Fruit fly (Drosophila melanogaster) whole organism: ENCODE data around the gene CG6418.

Source experiments
- psq ChIP-seq: fragments of >200 bp; optimal IDR thresholded peaks from 2 replicates; lab custom pipeline; 2017
- usp ChIP-seq: fragments of >200 bp; optimal IDR thresholded peaks from 2 replicates; lab custom pipeline; 2017; ENCODE audit warnings: missing biosample characterization, missing genetic modification characterization, mixed read lengths

DNA sequence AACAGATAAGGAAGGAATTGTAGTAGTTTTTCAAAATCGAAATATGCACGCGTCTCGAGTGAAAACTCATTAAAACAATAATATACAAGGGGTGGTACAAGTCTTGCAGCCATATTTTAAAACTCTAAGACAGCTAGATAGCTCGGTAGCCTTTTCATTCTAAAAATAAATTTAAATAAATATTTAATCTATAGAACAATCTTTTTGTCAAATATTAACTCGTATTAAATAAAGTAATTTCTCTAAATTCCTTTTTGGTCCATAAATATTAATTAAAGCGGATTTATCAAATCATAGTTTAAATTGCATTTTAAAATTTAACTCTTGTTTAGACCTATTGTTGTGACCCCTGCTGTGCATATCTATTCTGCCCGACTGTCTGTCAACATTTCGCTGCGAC, 35.6 kb downstream of the CG6418 start:
- no peak for TF ChIP-seq usp (GFP tag; lab: Kevin White, UChicago)
- TF ChIP-seq psq (lab: Kevin White, UChicago): no peak
